Worm (Caenorhabditis elegans) whole organism, mixed stage, embryonic: ENCODE results near the gene T05A7.13.

ENCODE experiments used
- mep-1 ChIP-seq: fragments of 150-350 bp; optimal IDR thresholded peaks from 2 replicates; lab custom pipeline; 2017; ENCODE audit warnings: missing biosample characterization, missing genetic modification reagents, missing genetic modification characterization, inconsistent platforms
- snpc-4 ChIP-seq: fragments of 150-350 bp; optimal IDR thresholded peaks from 2 replicates; lab custom pipeline; 2014; ENCODE audit warnings: missing biosample characterization, missing genetic modification characterization
- zip-8 ChIP-seq: fragments of 150-350 bp; optimal IDR thresholded peaks from 2 replicates; lab custom pipeline; 2014; ENCODE audit warnings: missing biosample characterization, missing genetic modification characterization

DNA sequence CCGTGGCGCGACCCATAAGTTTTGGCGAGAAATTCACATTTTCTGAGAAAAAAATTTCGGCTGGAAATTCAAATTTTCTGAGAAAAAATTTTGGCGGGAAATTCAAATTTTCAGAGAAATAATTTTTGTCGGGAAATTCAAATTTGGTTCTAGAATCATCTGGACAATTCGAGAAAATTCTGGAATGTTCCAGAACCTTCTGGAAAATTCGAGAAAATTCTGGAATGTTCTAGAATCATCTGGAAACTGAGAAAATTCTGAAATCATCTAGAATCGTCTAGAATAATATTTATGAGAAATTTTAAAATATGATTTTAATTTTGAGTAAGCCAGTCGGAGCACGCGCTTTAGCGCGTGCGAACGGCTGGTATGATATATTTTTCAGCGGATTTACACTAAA, 23.7 kb upstream of the T05A7.13 start:
- TF ChIP-seq mep-1 (no peak), zip-8 (tag; lab: Kevin White, UChicago) (no peak), snpc-4 (tag; lab: Kevin White, UChicago) (no peak)
